Worm (Caenorhabditis elegans) whole organism, L3 larva: ENCODE measurements around the gene F42A9.8.

Experiments
- ama-1 ChIP-seq: fragments of 150-350 bp; optimal IDR thresholded peaks from 2 replicates; lab custom pipeline; 2018
- daf-12 ChIP-seq: fragments of 150-350 bp; optimal IDR thresholded peaks from 2 replicates; lab custom pipeline; 2014; ENCODE audit warnings: missing biosample characterization, missing genetic modification reagents, missing genetic modification characterization
- egl-27 ChIP-seq: sonication (generic microtip); optimal IDR thresholded peaks from 4 replicates; lab custom pipeline; 2017; ENCODE audit warnings: missing biosample characterization, missing genetic modification reagents, missing genetic modification characterization
- elt-3 ChIP-seq, 3 experiments: fragments of 150-350 bp in 1 of 3; sonication (generic microtip) in 2 of 3; optimal IDR thresholded peaks; 2 replicates in 2 of 3; 4 replicates in 1 of 3; lab custom pipeline; 2014 to 2017; ENCODE audit warnings: missing biosample characterization in 3 of 3, missing genetic modification characterization in 3 of 3
- jun-1 ChIP-seq: fragments of 150-350 bp; optimal IDR thresholded peaks from 2 replicates; lab custom pipeline; 2014; ENCODE audit warnings: missing biosample characterization, missing genetic modification reagents, missing genetic modification characterization
- lin-39 ChIP-seq: fragments of 150-350 bp; optimal IDR thresholded peaks from 2 replicates; lab custom pipeline; 2018; ENCODE audit warnings: missing biosample characterization, missing genetic modification reagents, missing genetic modification characterization
- mml-1 ChIP-seq: fragments of 150-350 bp; sonication (generic microtip); optimal IDR thresholded peaks from 3 replicates; lab custom pipeline; 2014; ENCODE audit warnings: missing biosample characterization, missing genetic modification characterization
- nhr-237 ChIP-seq: fragments of 150-350 bp; optimal IDR thresholded peaks from 2 replicates; lab custom pipeline; 2014; ENCODE audit warnings: missing biosample characterization, missing genetic modification characterization
- nhr-76 ChIP-seq: fragments of 150-350 bp; sonication (generic microtip); optimal IDR thresholded peaks from 5 replicates; lab custom pipeline; 2014; ENCODE audit warnings: missing biosample characterization, missing genetic modification characterization
- unc-39 ChIP-seq: sonication (generic microtip); optimal IDR thresholded peaks from 4 replicates; lab custom pipeline; 2017; ENCODE audit warnings: missing biosample characterization, missing genetic modification characterization

DNA sequence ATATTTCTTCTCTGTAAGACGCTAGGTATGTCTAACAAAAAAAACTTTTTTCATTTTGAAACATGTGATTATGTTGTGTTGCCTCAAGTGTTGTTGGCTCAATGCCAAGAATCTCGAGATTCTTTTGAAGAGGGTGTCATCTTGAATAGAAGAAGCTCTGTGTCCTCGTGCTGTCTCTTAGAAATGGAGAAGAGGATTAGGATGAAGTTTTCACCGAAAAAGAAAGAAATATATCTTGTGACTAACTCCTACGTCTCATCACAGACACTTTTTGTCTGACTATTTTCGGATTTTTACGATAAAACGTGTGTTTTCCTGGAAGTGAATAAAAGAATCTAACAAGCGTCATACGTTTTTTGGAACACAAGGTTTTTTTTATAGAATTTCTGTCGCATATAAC, 31.0 kb downstream of the F42A9.8 start:
- TF ChIP-seq daf-12 (tag; lab: Kevin White, UChicago): no peak
- TF ChIP-seq nhr-237: no peak
- no peak for TF ChIP-seq elt-3 (tag; optimal IDR thresholded peaks at IDR 0.05; lab: Kevin White, UChicago)
- TF ChIP-seq jun-1 (tag; lab: Kevin White, UChicago): no peak
- no peak for TF ChIP-seq ama-1 (lab: Kevin White, UChicago)
- TF ChIP-seq egl-27 (tag; lab: Kevin White, UChicago): no peak
- TF ChIP-seq lin-39 (tag; lab: Kevin White, UChicago): no peak
- no peak for TF ChIP-seq mml-1 (tag; lab: Kevin White, UChicago)
- no peak for TF ChIP-seq nhr-76
- no peak for TF ChIP-seq unc-39
